Fruit fly (Drosophila melanogaster): Measurements from ENCODE around the gene hbt.

hbt gene

DNA sequence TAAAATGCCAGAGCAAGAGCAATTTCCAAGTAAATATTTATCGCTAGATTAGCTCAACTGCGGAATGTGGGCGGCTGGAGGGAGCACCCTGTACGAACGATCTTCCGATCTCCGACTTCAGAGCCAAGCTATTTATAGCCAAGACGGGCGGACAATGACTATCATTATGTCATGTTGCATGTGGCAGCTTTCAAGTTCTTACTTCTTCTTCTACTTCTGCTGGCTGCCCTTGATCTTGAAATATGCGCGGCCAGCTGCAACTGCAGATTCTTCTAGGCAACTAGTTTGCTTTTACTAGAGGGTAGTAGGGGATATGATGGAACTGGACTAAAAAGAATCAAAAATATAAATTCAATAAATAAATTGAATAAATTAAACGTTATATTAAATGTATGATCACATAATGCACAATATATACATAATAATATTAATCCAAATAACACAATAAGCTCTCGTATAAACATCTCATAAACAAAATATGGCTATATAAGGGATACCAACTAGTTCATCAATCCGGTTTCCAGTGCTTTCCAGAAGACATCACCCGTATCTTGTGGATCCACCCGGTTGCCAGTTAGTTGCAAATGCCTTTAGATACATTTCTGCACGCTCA lies 62.8 kb downstream of the hbt start:
- TF ChIP-seq CG17801 (GFP tag; optimal IDR thresholded peaks at IDR 0.05; ENCODE audit: partially characterized antibody), result no peak

DNA sequence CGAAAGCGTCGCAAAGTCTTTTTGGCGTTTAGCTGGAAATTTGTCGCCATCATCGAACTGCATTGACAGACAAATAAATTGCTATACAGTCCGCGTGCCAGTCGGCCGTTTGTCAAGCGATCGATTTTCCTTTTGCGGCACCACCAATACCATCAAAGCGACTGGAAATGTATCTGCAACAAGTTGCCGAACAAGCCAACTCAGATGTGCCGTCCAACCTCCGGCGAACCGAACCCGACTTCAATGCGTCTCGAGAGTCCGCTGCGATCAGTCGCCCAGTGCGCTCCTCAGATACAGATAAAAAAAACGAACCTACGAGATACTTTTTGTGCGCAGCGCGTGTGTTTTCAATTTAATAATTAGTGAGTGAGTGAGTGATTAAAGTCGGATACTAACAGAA lies 64.3 kb downstream of the hbt start:
- TF ChIP-seq CG17801 (GFP tag; optimal IDR thresholded peaks at IDR 0.05; ENCODE audit: partially characterized antibody), result no peak

DNA sequence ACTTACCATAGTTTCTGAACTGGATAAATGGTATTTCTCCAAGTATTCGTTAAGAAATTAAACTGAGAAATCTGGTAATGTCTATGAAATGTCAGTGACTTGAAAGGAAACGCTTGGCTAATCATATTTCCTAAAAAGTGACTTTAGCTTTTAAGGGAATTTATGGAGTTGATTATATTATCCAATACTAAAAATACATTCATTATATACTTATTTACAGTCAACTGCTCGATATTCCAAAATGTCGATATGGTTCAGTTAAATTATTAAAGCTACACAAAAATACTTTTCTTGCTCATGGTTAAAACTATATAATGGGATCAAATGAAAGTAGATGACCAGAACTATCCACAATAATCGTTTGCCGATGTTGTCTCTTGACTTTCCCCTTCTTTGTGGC lies 65.1 kb downstream of the hbt start, which contains the start of gene CG31848:
Gene CG31848, minus strand, starts transcription at position 101 of the 400 bp plus-strand sequence.
- no peak for TF ChIP-seq CG17801 (GFP tag; optimal IDR thresholded peaks at IDR 0.05; ENCODE audit: partially characterized antibody)

DNA sequence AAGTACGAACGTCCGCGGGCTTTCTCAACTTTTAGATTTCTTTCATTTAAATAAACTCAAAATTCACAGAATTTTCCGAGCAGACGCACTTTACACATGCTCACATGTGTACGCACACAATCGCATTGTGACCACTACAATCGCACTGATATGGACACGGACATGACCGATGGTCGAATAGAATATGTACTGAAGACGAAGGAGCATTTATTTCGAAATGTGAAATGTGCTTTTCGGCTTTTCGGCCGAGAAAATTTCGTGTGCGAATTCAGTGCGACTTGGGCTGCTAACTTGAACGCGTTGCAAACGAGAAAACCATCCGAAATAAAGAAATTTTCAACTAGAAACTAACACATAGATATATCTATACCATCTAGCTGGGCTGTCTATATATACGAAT lies 70.2 kb downstream of the hbt start, which contains the start of gene CG44085:
Gene CG44085, plus strand, starts transcription at position 269 of the 400 bp plus-strand sequence.
- TF ChIP-seq CG17801 (GFP tag; optimal IDR thresholded peaks at IDR 0.05; ENCODE audit: partially characterized antibody), result no peak

DNA sequence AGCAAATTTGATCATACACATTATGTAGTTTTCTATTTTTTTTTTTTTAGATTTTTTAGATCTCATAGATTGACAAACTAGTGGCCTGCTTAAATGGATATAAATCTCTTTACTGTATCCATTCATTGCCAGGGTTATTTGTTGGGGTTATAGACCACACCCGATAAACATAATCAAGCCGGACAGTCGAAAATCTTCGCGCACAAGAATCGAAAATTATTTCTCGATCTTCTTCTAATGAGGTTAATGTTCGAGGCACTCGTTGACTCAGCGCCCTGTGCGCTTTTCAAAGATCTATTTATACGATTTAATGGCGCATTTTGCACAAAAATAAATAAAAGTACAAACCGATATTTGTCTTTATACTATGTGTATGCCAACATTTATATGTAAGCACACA lies 71.3 kb downstream of the hbt start, which contains the start of gene CG31730:
Gene CG31730, minus strand, starts transcription at position 101 of the 400 bp plus-strand sequence.
- TF ChIP-seq CG17801 (GFP tag; optimal IDR thresholded peaks at IDR 0.05; ENCODE audit: partially characterized antibody), result no peak

DNA sequence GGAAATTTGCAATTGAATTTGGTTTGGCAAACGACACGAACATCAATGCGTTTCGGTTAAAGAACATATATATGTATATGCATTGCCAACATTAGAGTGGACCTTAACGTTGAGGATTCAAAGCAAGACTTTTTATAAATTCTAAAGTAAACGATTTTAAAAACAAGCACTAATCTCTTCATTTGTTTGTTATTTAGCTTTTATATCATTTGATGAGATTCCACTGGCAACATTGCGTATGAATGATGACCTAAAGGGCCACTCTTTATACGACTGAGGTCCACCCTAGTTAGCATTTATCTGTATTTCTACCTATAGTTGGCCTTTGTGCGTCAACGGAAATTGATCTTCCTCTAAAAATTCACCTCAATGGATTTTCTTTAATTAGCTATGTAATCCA lies 72.2 kb downstream of the hbt start:
- TF ChIP-seq CG17801 (GFP tag; optimal IDR thresholded peaks at IDR 0.05; ENCODE audit: partially characterized antibody), result no peak

DNA sequence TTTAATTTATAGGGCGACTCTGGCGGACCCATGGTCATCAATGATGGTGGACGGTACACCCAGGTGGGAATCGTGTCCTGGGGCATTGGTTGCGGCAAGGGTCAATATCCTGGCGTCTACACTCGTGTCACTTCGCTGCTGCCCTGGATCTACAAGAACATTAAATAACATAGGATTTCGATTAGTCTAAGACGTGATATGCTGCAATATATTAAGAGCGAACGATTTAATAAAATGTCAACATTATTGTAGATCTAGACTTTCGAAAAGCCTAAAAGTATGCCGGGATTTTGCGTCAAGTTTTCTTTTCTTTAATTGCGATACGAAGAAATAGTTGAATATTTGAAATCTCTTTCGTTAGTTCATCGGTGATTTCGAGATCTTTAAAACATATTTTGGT lies 73.7 kb downstream of the hbt start, which contains the start of gene Naa20B:
Gene Naa20B, plus strand, starts transcription at position 301 of the 400 bp plus-strand sequence.
- no peak for TF ChIP-seq CG17801 (GFP tag; optimal IDR thresholded peaks at IDR 0.05; ENCODE audit: partially characterized antibody)

Data from ovary, adult (tissue).